Fruit fly (Drosophila melanogaster) whole organism, prepupa: Measurements from ENCODE around the gene Sems.

Source experiments
- CG16779 ChIP-seq: fragments of 200-800 bp; sonication (Bioruptor generic); optimal IDR thresholded peaks from 3 replicates; lab custom pipeline; 2017; ENCODE audit warnings: missing biosample characterization, mild to moderate bottlenecking, missing genetic modification characterization
- CG6276 ChIP-seq: fragments of 200-800 bp; sonication (Bioruptor generic); optimal IDR thresholded peaks from 2 replicates; lab custom pipeline; 2017; ENCODE audit warnings: missing biosample characterization, mild to moderate bottlenecking, missing genetic modification characterization
- CG6808 ChIP-seq: fragments of 200-800 bp; sonication (Bioruptor generic); optimal IDR thresholded peaks from 3 replicates; lab custom pipeline; 2017; ENCODE audit warnings: missing biosample characterization, missing genetic modification characterization, mild to moderate bottlenecking, moderate library complexity, missing genetic modification reagents
- Eip75B ChIP-seq: fragments of 200-800 bp; sonication (Bioruptor generic); optimal IDR thresholded peaks from 3 replicates; lab custom pipeline; 2016; ENCODE audit warnings: missing biosample characterization, missing genetic modification characterization
- Hr39 ChIP-seq: fragments of 200-800 bp; sonication (Bioruptor generic); optimal IDR thresholded peaks from 2 replicates; lab custom pipeline; 2016; ENCODE audit warnings: missing biosample characterization, missing genetic modification characterization
- OdsH ChIP-seq: fragments of 200-800 bp; sonication (Bioruptor generic); optimal IDR thresholded peaks from 3 replicates; lab custom pipeline; 2016; ENCODE audit warnings: missing biosample characterization, missing genetic modification characterization
- Sox102F ChIP-seq: fragments of 200-800 bp; sonication (Bioruptor generic); optimal IDR thresholded peaks from 2 replicates; lab custom pipeline; 2016; ENCODE audit warnings: missing biosample characterization, mild to moderate bottlenecking, missing genetic modification characterization
- fd85E ChIP-seq: fragments of 200-800 bp; sonication (Bioruptor generic); optimal IDR thresholded peaks from 3 replicates; lab custom pipeline; 2016; ENCODE audit warnings: missing biosample characterization, missing genetic modification characterization
- net ChIP-seq: fragments of 200-800 bp; sonication (Bioruptor generic); optimal IDR thresholded peaks from 3 replicates; lab custom pipeline; 2016; ENCODE audit warnings: missing biosample characterization, missing genetic modification characterization

DNA sequence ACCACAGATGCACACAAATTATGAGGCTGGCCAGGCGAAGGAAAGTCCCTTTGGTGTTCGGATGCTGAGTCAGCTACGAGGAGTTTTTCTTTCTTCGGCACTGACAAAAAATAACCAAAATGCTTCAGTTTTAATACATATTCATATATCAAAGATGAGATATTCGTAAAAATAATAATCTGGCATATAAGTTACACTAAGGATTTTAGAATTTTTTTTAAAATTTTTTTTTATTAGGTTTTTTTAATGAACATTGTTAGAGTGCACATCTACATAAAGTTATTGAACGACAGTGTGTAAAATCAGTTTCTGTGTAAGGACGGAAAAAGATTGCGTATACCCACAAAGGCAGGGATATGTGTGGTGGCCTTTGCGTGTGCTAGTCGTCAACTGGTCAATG is 49.6 kb downstream of the Sems start:
- TF ChIP-seq CG6276 (GFP tag; lab: Kevin White, UChicago) (no peak), OdsH (no peak), Eip75B (GFP tag; lab: Kevin White, UChicago) (no peak), fd85E (no peak), net (GFP tag; lab: Kevin White, UChicago) (no peak), CG6808 (GFP tag; lab: Kevin White, UChicago) (no peak), CG16779 (tag; lab: Kevin White, UChicago) (no peak), Sox102F (GFP tag; lab: Kevin White, UChicago) (no peak), Hr39 (GFP tag; lab: Kevin White, UChicago) (no peak)
